Worm (Caenorhabditis elegans): ENCODE measurements around the gene R08C7.4.

Gene R08C7.4

ce11 chrIV:4403870-4404269 is 31.0 kb upstream of the R08C7.4 start (continued):
- TF ChIP-seq dsc-1 (tag; optimal IDR thresholded peaks at IDR 0.05) (no peak), nhr-47 (tag; optimal IDR thresholded peaks at IDR 0.05) (peak; percentile 14), pax-3 (tag; optimal IDR thresholded peaks at IDR 0.05) (no peak), unc-62 (GFP tag; optimal IDR thresholded peaks at IDR 0.05) (no peak), nhr-77 (tag; optimal IDR thresholded peaks at IDR 0.05) (no peak), lin-35 (GFP tag; optimal IDR thresholded peaks at IDR 0.05) (no peak), efl-1 (optimal IDR thresholded peaks at IDR 0.05) (no peak), efl-1 (GFP tag; optimal IDR thresholded peaks at IDR 0.05 in 1 of 2) (peak in 1 of 2 experiments; percentile 84), unc-86 (tag; optimal IDR thresholded peaks at IDR 0.05) (no peak), hlh-4 (tag; optimal IDR thresholded peaks at IDR 0.05) (no peak), egl-27 (tag; optimal IDR thresholded peaks at IDR 0.05) (no peak), ceh-82 (tag; optimal IDR thresholded peaks at IDR 0.05) (no peak)

DNA sequence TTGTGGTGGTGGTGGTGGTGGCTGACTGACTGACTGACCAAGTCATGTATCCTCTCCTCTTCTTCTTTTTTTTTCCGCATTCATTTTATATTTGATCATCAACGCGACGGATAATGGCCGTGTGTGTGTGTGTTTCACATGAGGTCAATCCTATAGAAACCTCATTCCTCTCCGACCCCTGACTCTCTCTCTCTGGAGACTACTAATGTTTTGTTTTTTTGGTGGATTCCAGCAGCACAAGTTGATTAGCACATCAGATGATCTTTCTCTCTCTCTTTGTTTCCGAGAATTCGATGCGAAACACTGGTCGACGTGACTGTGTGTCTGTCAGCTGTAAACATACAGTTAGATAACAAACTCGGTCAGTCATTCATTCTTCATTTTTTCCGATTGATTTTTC is 29.7 kb upstream of the R08C7.4 start, which contains the start of gene Y24D9A.7:
Y24D9A.7 (minus strand) TSS at position 46 of the 400 bp plus-strand sequence.
- TF ChIP-seq unc-130 (tag; optimal IDR thresholded peaks at IDR 0.05), result peak; percentile 46
- TF ChIP-seq alr-1 (tag; optimal IDR thresholded peaks at IDR 0.05; ENCODE audit: borderline replicate concordance), result no peak
- peak; percentile 22 for TF ChIP-seq nhr-20 (tag; optimal IDR thresholded peaks at IDR 0.05)
- TF ChIP-seq lin-35 (GFP tag; optimal IDR thresholded peaks at IDR 0.05), result peak in 1 of 2 experiments; percentile 43
- peak; percentile 19 for TF ChIP-seq dsc-1 (tag; optimal IDR thresholded peaks at IDR 0.05)
- TF ChIP-seq blmp-1 (tag; optimal IDR thresholded peaks at IDR 0.05), result peak; percentile 10
- TF ChIP-seq snu-23 (GFP tag; optimal IDR thresholded peaks at IDR 0.05), result peak; percentile 27
- no peak for TF ChIP-seq fkh-4 (tag; optimal IDR thresholded peaks at IDR 0.05; ENCODE audit: borderline replicate concordance)
- TF ChIP-seq hpl-2 (GFP tag; optimal IDR thresholded peaks at IDR 0.05), result no peak
- TF ChIP-seq rnt-1 (tag; optimal IDR thresholded peaks at IDR 0.05), result peak; percentile 8
- TF ChIP-seq dpl-1 (GFP tag; optimal IDR thresholded peaks at IDR 0.05), result peak in 2 of 3 experiments; percentile 7 to 12
- no peak for TF ChIP-seq lin-15B (tag; optimal IDR thresholded peaks at IDR 0.05)
- TF ChIP-seq lsy-2 (tag; optimal IDR thresholded peaks at IDR 0.05), result peak in 1 of 2 experiments; percentile 3
- TF ChIP-seq sox-4 (tag; optimal IDR thresholded peaks at IDR 0.05), result no peak
- no peak for TF ChIP-seq efl-1 (optimal IDR thresholded peaks at IDR 0.05)
- peak in 1 of 2 experiments; percentile 92 for TF ChIP-seq efl-1 (GFP tag; optimal IDR thresholded peaks at IDR 0.05 in 1 of 2)
- TF ChIP-seq ztf-4 (tag; optimal IDR thresholded peaks at IDR 0.05), result peak; percentile 55
- no peak for TF ChIP-seq nhr-90 (tag; optimal IDR thresholded peaks at IDR 0.05; ENCODE audit: poor library complexity)
- TF ChIP-seq mep-1 (tag; optimal IDR thresholded peaks at IDR 0.05), result peak; percentile 21
- TF ChIP-seq nhr-71 (tag; optimal IDR thresholded peaks at IDR 0.05), result peak; percentile 61
- TF ChIP-seq lin-14 (GFP tag; optimal IDR thresholded peaks at IDR 0.05), result peak; percentile 57
- TF ChIP-seq skn-1 (tag; optimal IDR thresholded peaks at IDR 0.05), result no peak

DNA sequence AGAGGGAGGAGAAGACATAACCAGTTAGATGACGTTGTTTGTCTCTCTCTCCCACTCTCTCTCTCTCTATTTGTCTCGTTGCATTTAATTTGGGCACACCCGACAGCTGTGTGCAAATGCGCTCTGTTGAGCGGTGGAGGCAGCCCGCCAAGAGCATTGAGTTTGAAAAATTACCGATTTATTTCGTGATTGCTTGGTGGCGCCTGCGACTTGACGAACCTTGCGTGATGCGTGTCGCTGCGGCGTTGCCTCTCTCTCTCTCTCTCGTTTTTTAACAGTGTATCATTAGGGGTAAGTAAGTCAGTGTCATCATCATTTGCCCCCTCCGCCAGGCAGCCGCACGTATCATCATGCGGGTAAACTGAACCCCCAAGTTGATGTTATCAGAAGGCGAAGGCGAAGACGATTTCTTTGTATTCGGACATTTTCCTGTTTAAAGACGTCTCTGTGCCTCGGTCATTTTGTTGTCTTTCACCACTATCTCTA is 28.7 kb upstream of the R08C7.4 start:
- TF ChIP-seq irx-1 (tag; optimal IDR thresholded peaks at IDR 0.05) (no peak), nhr-237 (tag; optimal IDR thresholded peaks at IDR 0.05) (no peak), isw-1 (GFP tag; IDR thresholded peaks at IDR 0.05) (peak; percentile 64), hlh-17 (GFP tag; optimal IDR thresholded peaks at IDR 0.05; ENCODE audit: borderline replicate concordance) (no peak), unc-130 (tag; optimal IDR thresholded peaks at IDR 0.05) (peak; percentile 81), ama-1 (optimal IDR thresholded peaks at IDR 0.05) (peak; percentile 27), xbp-1 (tag; optimal IDR thresholded peaks at IDR 0.05) (peak; percentile 78), unc-30 (tag; optimal IDR thresholded peaks at IDR 0.05) (no peak), lin-35 (GFP tag; optimal IDR thresholded peaks at IDR 0.05) (peak; percentile 81 to 86), nhr-19 (GFP tag; conservative IDR thresholded peaks at IDR 0.05) (peak; percentile 55), nhr-76 (tag; optimal IDR thresholded peaks at IDR 0.05) (no peak), lin-14 (GFP tag; optimal IDR thresholded peaks at IDR 0.05) (peak; percentile 92), dsc-1 (tag; optimal IDR thresholded peaks at IDR 0.05) (peak; percentile 30), ztf-4 (tag; optimal IDR thresholded peaks at IDR 0.05) (no peak), lsy-2 (tag; optimal IDR thresholded peaks at IDR 0.05) (peak; percentile 47 to 79), pqm-1 (tag; optimal IDR thresholded peaks at IDR 0.05) (peak; percentile 66), ets-5 (GFP tag; IDR thresholded peaks at IDR 0.05) (no peak), pax-3 (tag; optimal IDR thresholded peaks at IDR 0.05) (no peak), nhr-84 (tag; optimal IDR thresholded peaks at IDR 0.05) (no peak), sox-4 (tag; optimal IDR thresholded peaks at IDR 0.05) (peak; percentile 41), ces-1 (GFP tag; optimal IDR thresholded peaks at IDR 0.05) (no peak), nhr-85 (tag) (peak; percentile 91), aha-1 (tag; optimal IDR thresholded peaks at IDR 0.05) (no peak), C34B4.2 (tag; optimal IDR thresholded peaks at IDR 0.05) (no peak), nhr-47 (tag; optimal IDR thresholded peaks at IDR 0.05) (peak; percentile 78), mdl-1 (tag; optimal IDR thresholded peaks at IDR 0.05) (peak in 1 of 2 experiments; percentile 55), sptf-1 (tag; optimal IDR thresholded peaks at IDR 0.05) (no peak), efl-1 (optimal IDR thresholded peaks at IDR 0.05) (peak; percentile 71 to 82), efl-1 (GFP tag; optimal IDR thresholded peaks at IDR 0.05 in 1 of 2) (peak; percentile 76 to 97), skn-1 (tag; optimal IDR thresholded peaks at IDR 0.05) (peak; percentile 46), hlh-4 (tag; optimal IDR thresholded peaks at IDR 0.05) (no peak)
